Fruit fly (Drosophila melanogaster) whole organism, wandering third instar larva: Measurements from ENCODE around the gene CG14042.
A peak's percentile ranks its signal among the peaks of the same experiment; 100 is the strongest.

ENCODE experiments used
- CG32264 ChIP-seq: fragments of 200-800 bp; sonication (Bioruptor generic); optimal IDR thresholded peaks from 2 replicates; lab custom pipeline; 2016; ENCODE audit warnings: missing biosample characterization, missing genetic modification characterization
- CG9705 ChIP-seq: fragments of 200-800 bp; sonication (Bioruptor generic); optimal IDR thresholded peaks from 2 replicates; lab custom pipeline; 2018; ENCODE audit warnings: missing biosample characterization, mild to moderate bottlenecking, missing genetic modification characterization
- Dfd ChIP-seq: fragments of >200 bp; optimal IDR thresholded peaks from 2 replicates; lab custom pipeline; 2017; ENCODE audit warnings: missing biosample characterization, missing genetic modification characterization
- Dif ChIP-seq: fragments of 200-275, 200-300 bp; sonication (Bioruptor generic); optimal IDR thresholded peaks from 2 replicates; lab custom pipeline; 2018; ENCODE audit warnings: missing biosample characterization, missing genetic modification characterization; ENCODE audit not compliant: partially characterized antibody
- GATAd ChIP-seq: sonication (Bioruptor generic); optimal IDR thresholded peaks from 2 replicates; lab custom pipeline; 2016; ENCODE audit warnings: missing biosample characterization, missing genetic modification characterization
- HLH106 ChIP-seq: fragments of 200-800 bp; optimal IDR thresholded peaks from 3 replicates; lab custom pipeline; 2019; ENCODE audit warnings: missing biosample characterization, mild to moderate bottlenecking, missing genetic modification characterization, moderate library complexity
- Hnf4 ChIP-seq: fragments of 200-800 bp; sonication (Bioruptor generic); optimal IDR thresholded peaks from 2 replicates; lab custom pipeline; 2016; ENCODE audit warnings: missing biosample characterization, mild to moderate bottlenecking, missing genetic modification characterization
- Hr83 ChIP-seq: fragments of 200-300 bp; sonication (Bioruptor generic); optimal IDR thresholded peaks from 2 replicates; lab custom pipeline; 2016; ENCODE audit warnings: missing biosample characterization, mild to moderate bottlenecking, missing genetic modification characterization, moderate library complexity; ENCODE audit not compliant: poor library complexity, severe bottlenecking
- Jra ChIP-seq: sonication (Bioruptor generic); optimal IDR thresholded peaks from 2 replicates; lab custom pipeline; 2016; ENCODE audit warnings: missing biosample characterization, missing genetic modification characterization
- Mio ChIP-seq: sonication (Bioruptor generic); optimal IDR thresholded peaks from 2 replicates; lab custom pipeline; 2016; ENCODE audit warnings: missing biosample characterization, missing genetic modification characterization
- Myc ChIP-seq: fragments of >200 bp; optimal IDR thresholded peaks from 2 replicates; lab custom pipeline; 2017
- OdsH ChIP-seq: fragments of 200-800 bp; sonication (Bioruptor generic); optimal IDR thresholded peaks from 2 replicates; lab custom pipeline; 2016; ENCODE audit warnings: missing biosample characterization, mild to moderate bottlenecking, missing genetic modification characterization
- Rel ChIP-seq, 2 experiments: fragments of 200-800 bp; sonication (Bioruptor generic) in 1 of 2; optimal IDR thresholded peaks; 2 replicates in 1 of 2; 3 replicates in 1 of 2; lab custom pipeline; 2016 to 2019; ENCODE audit warnings: mild to moderate bottlenecking in 2 of 2, missing biosample characterization in 2 of 2, missing genetic modification characterization in 2 of 2, moderate library complexity in 1 of 2
- Sp1 ChIP-seq: fragments of 200-800 bp; sonication (Bioruptor generic); optimal IDR thresholded peaks from 3 replicates; lab custom pipeline; 2019; ENCODE audit warnings: missing biosample characterization, mild to moderate bottlenecking, missing genetic modification characterization, moderate library complexity
- Vsx2 ChIP-seq: fragments of 200-300, 225-300 bp; sonication (Bioruptor generic); optimal IDR thresholded peaks from 2 replicates; lab custom pipeline; 2018; ENCODE audit warnings: missing biosample characterization, missing genetic modification characterization; ENCODE audit not compliant: partially characterized antibody
- br ChIP-seq: fragments of 200-800 bp; sonication (Bioruptor generic); optimal IDR thresholded peaks from 2 replicates; lab custom pipeline; 2016; ENCODE audit warnings: missing biosample characterization, missing genetic modification characterization
- brk ChIP-seq: fragments of 200-800 bp; sonication (Bioruptor generic); optimal IDR thresholded peaks from 2 replicates; lab custom pipeline; 2016; ENCODE audit warnings: missing biosample characterization, mild to moderate bottlenecking, missing genetic modification characterization
- dmrt93B ChIP-seq: fragments of 200-800 bp; sonication (Bioruptor generic); optimal IDR thresholded peaks from 2 replicates; lab custom pipeline; 2018; ENCODE audit warnings: missing biosample characterization, mild to moderate bottlenecking, missing genetic modification characterization
- ey ChIP-seq: fragments of 200-800 bp; sonication (Bioruptor generic); optimal IDR thresholded peaks from 2 replicates; lab custom pipeline; 2016; ENCODE audit warnings: missing biosample characterization, missing genetic modification characterization
- foxo ChIP-seq, 2 experiments: fragments of 200-800 bp; sonication (Bioruptor generic); optimal IDR thresholded peaks; 2 replicates in 1 of 2; 3 replicates in 1 of 2; lab custom pipeline; 2016 to 2017; ENCODE audit warnings: missing biosample characterization in 2 of 2, missing genetic modification characterization in 2 of 2
- fru ChIP-seq: fragments of 200-800 bp; sonication (Bioruptor generic); optimal IDR thresholded peaks from 3 replicates; lab custom pipeline; 2016; ENCODE audit warnings: missing biosample characterization, mild to moderate bottlenecking, missing genetic modification characterization
- h ChIP-seq: fragments of 200-800 bp; sonication (Bioruptor generic); optimal IDR thresholded peaks from 3 replicates; lab custom pipeline; 2016; ENCODE audit warnings: missing biosample characterization, mild to moderate bottlenecking, missing genetic modification characterization
- lola ChIP-seq: fragments of >200 bp; optimal IDR thresholded peaks from 2 replicates; lab custom pipeline; 2017; ENCODE audit warnings: missing biosample characterization, missing genetic modification characterization
- pan ChIP-seq: fragments of >200 bp; optimal IDR thresholded peaks from 2 replicates; lab custom pipeline; 2017
- psq ChIP-seq: fragments of 200-800 bp; sonication (Bioruptor generic); optimal IDR thresholded peaks from 3 replicates; lab custom pipeline; 2017; ENCODE audit warnings: missing biosample characterization, mild to moderate bottlenecking, missing genetic modification characterization, moderate library complexity
- rgr ChIP-seq: fragments of 200-800 bp; sonication (Bioruptor generic); optimal IDR thresholded peaks from 3 replicates; lab custom pipeline; 2016; ENCODE audit warnings: missing biosample characterization, mild to moderate bottlenecking, missing genetic modification characterization
- sv ChIP-seq: fragments of 200-800 bp; sonication (Bioruptor generic); optimal IDR thresholded peaks from 3 replicates; lab custom pipeline; 2016; ENCODE audit warnings: missing biosample characterization, missing genetic modification characterization
- tai ChIP-seq: sonication (Bioruptor generic); optimal IDR thresholded peaks from 2 replicates; lab custom pipeline; 2016; ENCODE audit warnings: missing biosample characterization, missing genetic modification characterization
- usp ChIP-seq: fragments of >200 bp; optimal IDR thresholded peaks from 2 replicates; lab custom pipeline; 2017; ENCODE audit warnings: missing biosample characterization, missing genetic modification characterization
- woc ChIP-seq: sonication (Bioruptor generic); optimal IDR thresholded peaks from 2 replicates; lab custom pipeline; 2016; ENCODE audit warnings: missing biosample characterization, mild to moderate bottlenecking, missing genetic modification characterization

Gene CG14042

DNA sequence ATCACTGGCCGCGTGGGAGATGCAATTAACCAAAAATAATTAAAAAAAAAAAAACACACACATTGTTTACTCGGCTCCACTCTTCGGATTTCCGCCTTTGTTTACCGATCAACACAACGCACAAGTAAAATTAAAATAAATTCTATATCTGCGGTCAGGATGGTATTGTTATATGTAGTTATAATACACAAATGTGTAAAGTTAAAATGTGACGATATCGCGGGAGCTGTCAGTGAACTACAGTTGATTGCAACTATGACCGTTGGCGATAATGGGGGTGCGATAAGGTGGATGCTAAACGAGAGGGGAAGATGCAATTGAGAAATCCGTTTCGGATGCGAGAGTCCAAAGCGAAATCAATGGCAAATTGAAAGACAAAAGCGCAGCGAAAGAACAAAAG is 31.2 kb upstream of the CG14042 start:
- no peak for TF ChIP-seq woc (GFP tag; lab: Kevin White, UChicago)
- TF ChIP-seq psq (GFP tag; lab: Kevin White, UChicago), result no peak
- no peak for TF ChIP-seq CG32264 (GFP tag; lab: Kevin White, UChicago)
- no peak for TF ChIP-seq Dfd (GFP tag; lab: Kevin White, UChicago)
- no peak for TF ChIP-seq dmrt93B
- TF ChIP-seq Vsx2 (GFP tag; lab: Kevin White, UChicago), result no peak
- no peak for TF ChIP-seq brk
- no peak for TF ChIP-seq Myc (lab: Kevin White, UChicago)
- TF ChIP-seq Hr83, result no peak
- TF ChIP-seq foxo (GFP tag; optimal IDR thresholded peaks at IDR 0.05; lab: Kevin White, UChicago), result no peak
- TF ChIP-seq fru (GFP tag; lab: Kevin White, UChicago), result no peak
- no peak for TF ChIP-seq pan
- TF ChIP-seq tai (GFP tag; lab: Kevin White, UChicago), result no peak

DNA sequence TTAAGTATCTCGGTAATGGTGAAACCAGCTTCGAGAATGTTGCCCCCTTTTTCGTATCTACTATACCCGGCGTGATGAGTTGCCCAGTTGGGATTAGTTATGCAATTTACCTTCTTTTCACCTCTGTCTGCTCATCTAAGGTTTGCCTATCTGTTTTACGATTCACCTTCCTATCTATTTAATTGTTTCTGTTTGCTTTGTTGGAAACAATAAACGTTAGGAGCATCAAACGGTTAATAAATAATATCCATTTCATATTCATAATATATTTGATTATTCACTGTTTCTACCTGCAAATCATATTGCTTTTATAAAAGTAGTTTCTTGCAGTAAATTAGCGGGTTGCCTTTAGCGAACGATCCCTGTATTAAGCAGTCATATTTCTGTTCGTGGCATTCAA is 30.3 kb upstream of the CG14042 start:
- peak; percentile 17 for TF ChIP-seq br (GFP tag; lab: Kevin White, UChicago)
- TF ChIP-seq h, result no peak
- no peak for TF ChIP-seq Rel (GFP tag; optimal IDR thresholded peaks at IDR 0.05; lab: Kevin White, UChicago)
- TF ChIP-seq Rel (tag; optimal IDR thresholded peaks at IDR 0.05; lab: Kevin White, UChicago), result peak; percentile 15
- peak in 1 of 2 experiments; percentile 6 for TF ChIP-seq foxo (GFP tag; optimal IDR thresholded peaks at IDR 0.05; lab: Kevin White, UChicago)
- peak; percentile 9 for TF ChIP-seq rgr
- TF ChIP-seq OdsH (GFP tag; lab: Kevin White, UChicago), result peak; percentile 16
- no peak for TF ChIP-seq lola (GFP tag; lab: Kevin White, UChicago)
- TF ChIP-seq, all 38 proteins: peak for 5

DNA sequence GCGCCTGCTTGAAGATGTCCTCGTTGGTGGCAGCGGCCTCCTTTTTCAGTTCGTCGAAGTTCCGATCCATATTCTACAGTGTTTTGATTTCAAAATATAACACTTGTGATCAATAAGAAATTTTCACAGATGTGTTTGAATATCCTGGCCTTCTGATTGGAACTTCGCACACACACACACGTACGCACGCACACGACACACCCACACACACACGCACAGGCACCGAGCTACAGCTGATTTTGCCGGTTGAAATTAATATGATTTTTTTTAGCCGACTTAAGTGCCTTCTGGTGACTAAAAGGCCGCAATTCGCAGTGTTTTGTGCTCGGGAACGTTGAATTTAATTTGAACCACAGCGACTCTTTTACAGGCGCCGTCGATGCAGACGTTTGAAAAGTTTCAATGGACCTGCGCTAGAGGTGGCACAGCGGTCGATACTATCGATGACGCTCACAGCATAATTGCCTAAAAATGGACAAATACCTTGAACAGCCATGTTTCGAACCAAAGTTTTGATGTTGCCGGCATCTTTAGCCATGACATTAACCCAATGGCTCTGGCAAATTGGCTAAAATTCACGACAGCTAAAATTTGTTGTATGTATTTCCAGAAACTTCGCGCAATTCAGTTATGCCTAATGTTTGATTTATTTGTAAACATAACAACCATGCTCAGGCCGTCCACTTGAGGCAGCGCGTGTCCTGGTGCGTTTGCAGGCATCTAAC is 28.0 kb upstream of the CG14042 start, which contains the start of gene Rtnl1:
Rtnl1 (minus strand) TSS at position 415 of the 725 bp plus-strand sequence.
- TF ChIP-seq CG9705 (GFP tag; lab: Kevin White, UChicago), result peak; percentile 12
- peak; percentile 29 for TF ChIP-seq br (GFP tag; lab: Kevin White, UChicago)
- peak in 1 of 2 experiments; percentile 27 for TF ChIP-seq foxo (GFP tag; optimal IDR thresholded peaks at IDR 0.05; lab: Kevin White, UChicago)
- peak; percentile 17 for TF ChIP-seq HLH106 (tag; lab: Kevin White, UChicago)
- TF ChIP-seq Sp1 (GFP tag; lab: Kevin White, UChicago), result peak; percentile 54
- TF ChIP-seq h, result peak; percentile 60
- TF ChIP-seq rgr, result peak; percentile 69
- peak; percentile 23 for TF ChIP-seq fru (GFP tag; lab: Kevin White, UChicago)
- no peak for TF ChIP-seq usp (GFP tag; lab: Kevin White, UChicago)
- TF ChIP-seq ey (GFP tag; lab: Kevin White, UChicago), result no peak
- TF ChIP-seq Hr83, result peak; percentile 78
- TF ChIP-seq brk, result no peak
- TF ChIP-seq GATAd (GFP tag; lab: Kevin White, UChicago), result no peak
- TF ChIP-seq Hnf4, result no peak
- peak; percentile 57 for TF ChIP-seq Dif
- TF ChIP-seq Myc (lab: Kevin White, UChicago), result peak; percentile 92
- TF ChIP-seq OdsH (GFP tag; lab: Kevin White, UChicago), result no peak
- no peak for TF ChIP-seq Rel (GFP tag; optimal IDR thresholded peaks at IDR 0.05; lab: Kevin White, UChicago)
- peak; percentile 57 for TF ChIP-seq Rel (tag; optimal IDR thresholded peaks at IDR 0.05; lab: Kevin White, UChicago)
- TF ChIP-seq Jra, result peak; percentile 65
- no peak for TF ChIP-seq psq (GFP tag; lab: Kevin White, UChicago)

DNA sequence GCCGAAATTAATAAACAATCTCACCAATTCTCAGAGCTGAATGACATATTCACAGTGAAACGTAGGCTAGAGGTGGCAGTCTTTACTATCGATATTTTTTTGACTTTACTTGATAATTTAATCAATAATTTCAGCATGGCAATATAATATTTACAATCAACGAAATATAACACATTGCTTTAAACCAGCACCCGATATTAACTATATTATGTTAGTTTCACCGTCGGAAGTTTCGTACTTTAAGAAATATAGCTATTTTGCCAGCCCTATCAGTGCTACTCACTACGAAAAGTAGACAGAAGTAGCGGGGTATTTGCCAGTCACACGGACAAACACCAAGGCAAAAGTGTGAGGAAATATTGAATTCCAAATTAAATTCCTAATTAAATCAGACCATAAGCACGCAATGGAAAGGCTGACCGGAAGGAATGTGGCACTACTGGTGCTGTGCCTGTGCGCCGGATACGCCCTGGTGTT is 26.7 kb upstream of the CG14042 start, which contains the start of the genes CG31917, Tfb5 and SelT:
CG31917 (minus strand) TSS at position 51 of the 477 bp plus-strand sequence.
Tfb5 (minus strand) TSS at position 51 of the 477 bp plus-strand sequence.
SelT (plus strand) TSS at position 139 of the 477 bp plus-strand sequence.
- TF ChIP-seq dmrt93B (no peak), Mio (GFP tag; lab: Kevin White, UChicago) (no peak), sv (GFP tag; lab: Kevin White, UChicago) (peak; percentile 45), ey (GFP tag; lab: Kevin White, UChicago) (peak; percentile 72), brk (no peak), Myc (lab: Kevin White, UChicago) (peak; percentile 93), Rel (GFP tag; optimal IDR thresholded peaks at IDR 0.05; lab: Kevin White, UChicago) (no peak), Rel (tag; optimal IDR thresholded peaks at IDR 0.05; lab: Kevin White, UChicago) (no peak), h (peak; percentile 79), tai (GFP tag; lab: Kevin White, UChicago) (no peak), rgr (peak; percentile 75), woc (GFP tag; lab: Kevin White, UChicago) (peak; percentile 92), Sp1 (GFP tag; lab: Kevin White, UChicago) (peak; percentile 55), fru (GFP tag; lab: Kevin White, UChicago) (peak; percentile 52), psq (GFP tag; lab: Kevin White, UChicago) (peak; percentile 45), foxo (GFP tag; optimal IDR thresholded peaks at IDR 0.05; lab: Kevin White, UChicago) (peak in 1 of 2 experiments; percentile 66), OdsH (GFP tag; lab: Kevin White, UChicago) (peak; percentile 55), br (GFP tag; lab: Kevin White, UChicago) (peak; percentile 60), CG32264 (GFP tag; lab: Kevin White, UChicago) (peak; percentile 46), CG9705 (GFP tag; lab: Kevin White, UChicago) (peak; percentile 37), HLH106 (tag; lab: Kevin White, UChicago) (peak; percentile 67)
